Worm (Caenorhabditis elegans): Measurements from ENCODE around the gene ntl-4.
A peak's percentile ranks its signal among the peaks of the same experiment; 100 is the strongest.

ntl-4 gene

DNA sequence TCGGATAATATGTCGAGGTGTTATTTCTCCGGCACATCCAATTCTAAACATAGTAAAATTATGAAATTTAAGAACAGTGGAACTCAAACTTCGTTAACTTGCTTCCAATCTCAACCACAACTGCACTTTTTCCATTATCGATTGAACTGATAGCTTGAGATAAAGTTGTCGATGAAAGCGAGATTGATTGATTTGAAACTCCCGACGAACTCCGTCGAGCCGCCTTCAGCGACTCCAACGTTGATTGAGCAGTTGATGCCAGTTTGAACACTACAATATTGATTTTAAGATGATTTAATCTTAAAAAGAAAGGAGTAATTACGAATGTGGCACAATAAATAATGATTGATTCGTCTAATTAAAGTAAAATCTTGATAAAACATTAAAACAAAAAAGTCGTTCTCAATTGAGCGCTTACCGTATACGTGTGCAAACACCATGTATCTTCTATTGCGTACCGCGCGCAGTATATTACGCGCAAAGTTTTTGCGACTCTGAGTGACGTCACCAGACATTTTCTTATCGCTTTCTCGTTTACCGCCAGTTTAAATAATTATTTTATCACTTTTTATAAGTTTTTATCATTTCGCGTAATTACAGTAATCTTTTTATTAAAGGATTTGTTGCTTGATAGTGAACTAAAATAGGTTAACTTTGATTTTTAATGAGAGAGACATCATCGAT lies 8.0 kb upstream of the ntl-4 start, which contains the start of gene arp-11 (continued):
- TF ChIP-seq aly-2 (tag; optimal IDR thresholded peaks at IDR 0.05) (no peak), nhr-102 (tag; optimal IDR thresholded peaks at IDR 0.05) (no peak), saeg-2 (GFP tag; IDR thresholded peaks at IDR 0.05) (no peak), dpl-1 (GFP tag; optimal IDR thresholded peaks at IDR 0.05) (peak; percentile 77), zip-11 (GFP tag; IDR thresholded peaks at IDR 0.05) (no peak), zip-2 (tag; optimal IDR thresholded peaks at IDR 0.05) (no peak), T20F7.1 (GFP tag; optimal IDR thresholded peaks at IDR 0.05) (peak; percentile 67), daf-8 (GFP tag; IDR thresholded peaks at IDR 0.05) (no peak), Y75B8A.6 (GFP tag; IDR thresholded peaks at IDR 0.05) (no peak), madf-5 (GFP tag; IDR thresholded peaks at IDR 0.05) (no peak), zag-1 (tag; optimal IDR thresholded peaks at IDR 0.05) (no peak), mes-2 (tag; optimal IDR thresholded peaks at IDR 0.05; ENCODE audit: poor library complexity, severe bottlenecking) (peak; percentile 80), lsy-2 (tag; optimal IDR thresholded peaks at IDR 0.05) (peak; percentile 75 to 98), cey-2 (tag; optimal IDR thresholded peaks at IDR 0.05; ENCODE audit: borderline replicate concordance, insufficient read depth) (no peak), egl-43 (GFP tag; IDR thresholded peaks at IDR 0.05) (no peak), ZK337.2 (GFP tag; IDR thresholded peaks at IDR 0.05) (no peak), nhr-76 (tag; optimal IDR thresholded peaks at IDR 0.05) (no peak), ceh-20 (GFP tag; IDR thresholded peaks at IDR 0.05) (0 out of 2 replicates have a peak, but pooled peaks have one; percentile 29), lin-1 (GFP tag; IDR thresholded peaks at IDR 0.05) (0 out of 2 replicates have a peak, but pooled peaks have one; percentile 33), hmg-1.1 (GFP tag; IDR thresholded peaks at IDR 0.05) (peak; percentile 61), set-16 (GFP tag; IDR thresholded peaks at IDR 0.05) (no peak), duxl-1 (tag; optimal IDR thresholded peaks at IDR 0.05; ENCODE audit: poor library complexity) (no peak), zfp-3 (GFP tag; conservative IDR thresholded peaks at IDR 0.05) (0 out of 2 replicates have a peak, but pooled peaks have one; percentile 43)

DNA sequence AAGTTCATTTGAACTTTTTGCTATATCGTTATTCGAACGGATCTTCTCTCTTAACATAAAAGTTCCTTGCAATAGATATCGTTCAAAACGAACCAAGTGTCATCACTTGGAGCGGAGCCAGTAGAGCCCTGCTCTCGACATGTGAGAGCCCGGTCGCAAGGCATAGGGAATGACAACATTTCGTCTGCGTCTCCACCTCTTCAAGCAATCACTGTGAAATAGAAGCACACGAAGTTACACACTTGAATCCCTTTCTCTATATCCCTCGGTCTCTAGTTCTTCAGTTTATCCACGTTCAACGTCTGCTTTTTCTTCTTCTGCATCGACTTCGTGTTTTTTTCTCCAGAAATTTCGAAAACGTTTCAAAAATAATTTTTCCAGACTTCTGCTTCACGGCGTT lies 7.0 kb upstream of the ntl-4 start, which contains the start of gene C49H3.6:
Gene C49H3.6 (plus strand): TSS at position 380 of the 400 bp plus-strand sequence.
- TF ChIP-seq hlh-30 (tag; optimal IDR thresholded peaks at IDR 0.05; ENCODE audit: insufficient read depth) (peak; percentile 86), sdz-12 (GFP tag; optimal IDR thresholded peaks at IDR 0.05) (no peak), lsy-2 (tag; optimal IDR thresholded peaks at IDR 0.05) (peak in 1 of 2 experiments; percentile 75), hlh-11 (tag; optimal IDR thresholded peaks at IDR 0.05) (peak; percentile 37), mes-2 (tag; optimal IDR thresholded peaks at IDR 0.05; ENCODE audit: poor library complexity, severe bottlenecking) (peak; percentile 37), unc-62 (GFP tag; optimal IDR thresholded peaks at IDR 0.05 in 1 of 2) (no peak), unc-62 (tag; optimal IDR thresholded peaks at IDR 0.05) (no peak), hmg-1.1 (GFP tag; IDR thresholded peaks at IDR 0.05) (peak; percentile 67; the same call in 1 of the 2 replicates), zip-11 (GFP tag; IDR thresholded peaks at IDR 0.05) (no peak), nhr-77 (tag; optimal IDR thresholded peaks at IDR 0.05) (no peak), egl-43 (GFP tag; IDR thresholded peaks at IDR 0.05) (0 out of 2 replicates have a peak, but pooled peaks have one; percentile 32), mdl-1 (tag; optimal IDR thresholded peaks at IDR 0.05) (peak in 1 of 2 experiments; percentile 37), ceh-28 (tag; optimal IDR thresholded peaks at IDR 0.05) (no peak), ceh-62 (tag; optimal IDR thresholded peaks at IDR 0.05) (no peak), ZK546.5 (tag; optimal IDR thresholded peaks at IDR 0.05) (no peak), daf-16 (GFP tag; optimal IDR thresholded peaks at IDR 0.05) (peak in 1 of 2 experiments; percentile 25), daf-16 (tag; optimal IDR thresholded peaks at IDR 0.05) (no peak), dmd-6 (GFP tag; IDR thresholded peaks at IDR 0.05) (0 out of 2 replicates have a peak, but pooled peaks have one; percentile 22), pha-4 (GFP tag; IDR thresholded peaks at IDR 0.05) (peak; percentile 17; the same call in 1 of the 2 replicates), pha-4 (tag; optimal IDR thresholded peaks at IDR 0.05) (no peak), mxl-3 (GFP tag; optimal IDR thresholded peaks at IDR 0.05) (peak; percentile 28), nhr-10 (tag; optimal IDR thresholded peaks at IDR 0.05) (no peak), hif-1 (tag; optimal IDR thresholded peaks at IDR 0.05) (peak in 1 of 2 experiments; percentile 6), mep-1 (tag; optimal IDR thresholded peaks at IDR 0.05) (peak; percentile 25), nhr-11 (tag; optimal IDR thresholded peaks at IDR 0.05) (peak; percentile 30)

Data from whole organism, L4 larva.